Fruit fly (Drosophila melanogaster): ENCODE results near the gene CG11854.

CG11854 gene

dm6 chr3R:25262322-25262761 is 20.5 kb downstream of the CG11854 start, which contains the start of the genes Kdsr and CG11858 (continued):
- peak; percentile 50 for TF ChIP-seq Rx (GFP tag; IDR thresholded peaks at IDR 0.05)
- no peak for TF ChIP-seq CG1529 (GFP tag; optimal IDR thresholded peaks at IDR 0.05)
- TF ChIP-seq stwl (tag; optimal IDR thresholded peaks at IDR 0.05), result peak; percentile 9
- TF ChIP-seq CG4404 (GFP tag; IDR thresholded peaks at IDR 0.05), result peak; percentile 47; the same call in 1 of the 2 replicates
- TF ChIP-seq CG7556 (GFP tag; optimal IDR thresholded peaks at IDR 0.05), result no peak
- 0 out of 2 replicates have a peak, but pooled peaks have one; percentile 17 for TF ChIP-seq sim (GFP tag; IDR thresholded peaks at IDR 0.05)
- TF ChIP-seq NC2β (GFP tag; optimal IDR thresholded peaks at IDR 0.05), result peak; percentile 46
- no peak for TF ChIP-seq eve (GFP tag; optimal IDR thresholded peaks at IDR 0.05)
- no peak for TF ChIP-seq D19A (tag; optimal IDR thresholded peaks at IDR 0.05)
- no peak for TF ChIP-seq dmrt99B (tag; optimal IDR thresholded peaks at IDR 0.05)
- no peak for TF ChIP-seq fd64A (GFP tag; optimal IDR thresholded peaks at IDR 0.05)
- TF ChIP-seq CG18011 (GFP tag; optimal IDR thresholded peaks at IDR 0.05), result peak; percentile 37
- TF ChIP-seq Sry-β (GFP tag; optimal IDR thresholded peaks at IDR 0.05), result peak; percentile 99
- peak; percentile 68 for TF ChIP-seq CG12769 (tag; optimal IDR thresholded peaks at IDR 0.05)
- TF ChIP-seq CG11085 (GFP tag; IDR thresholded peaks at IDR 0.05), result no peak
- no peak for TF ChIP-seq bcd (GFP tag; optimal IDR thresholded peaks at IDR 0.05)
- peak; percentile 6 for TF ChIP-seq CG13123 (GFP tag; optimal IDR thresholded peaks at IDR 0.05)
- TF ChIP-seq CG4617 (GFP tag; optimal IDR thresholded peaks at IDR 0.05; ENCODE audit: borderline replicate concordance), result peak; percentile 30
- no peak for TF ChIP-seq dimm (GFP tag; IDR thresholded peaks at IDR 0.05)
- no peak for TF ChIP-seq eyg (GFP tag; optimal IDR thresholded peaks at IDR 0.05)
- TF ChIP-seq schlank (tag; optimal IDR thresholded peaks at IDR 0.05), result no peak
- TF ChIP-seq CHES-1-like (GFP tag; optimal IDR thresholded peaks at IDR 0.05), result peak; percentile 41
- peak; percentile 1 for TF ChIP-seq kah (GFP tag; optimal IDR thresholded peaks at IDR 0.05)
- no peak for TF ChIP-seq odd (GFP tag; optimal IDR thresholded peaks at IDR 0.05)
- TF ChIP-seq gem (tag; optimal IDR thresholded peaks at IDR 0.05), result no peak
- TF ChIP-seq abd-A (tag; optimal IDR thresholded peaks at IDR 0.05), result no peak
- peak; percentile 82 for TF ChIP-seq CG30403 (GFP tag; optimal IDR thresholded peaks at IDR 0.05)
- TF ChIP-seq CG11560 (tag; IDR thresholded peaks at IDR 0.05), result no peak
- TF ChIP-seq MBD-R2 (GFP tag; IDR thresholded peaks at IDR 0.05), result peak; percentile 86
- no peak for TF ChIP-seq pfk (GFP tag; optimal IDR thresholded peaks at IDR 0.05)
- no peak for TF ChIP-seq bowl (GFP tag; IDR thresholded peaks at IDR 0.05)
- 0 out of 3 replicates have a peak, but pooled peaks have one; percentile 23 for TF ChIP-seq vnd (GFP tag; IDR thresholded peaks at IDR 0.05; ENCODE audit: partially characterized antibody)
- peak; percentile 79 for TF ChIP-seq CG12391 (tag; optimal IDR thresholded peaks at IDR 0.05)
- peak; percentile 75 for TF ChIP-seq nmo (GFP tag; optimal IDR thresholded peaks at IDR 0.05)
- TF ChIP-seq tll (GFP tag; optimal IDR thresholded peaks at IDR 0.05), result no peak
- peak; percentile 52 for TF ChIP-seq az2 (GFP tag; optimal IDR thresholded peaks at IDR 0.05)
- peak; percentile 81 for TF ChIP-seq Ptx1 (GFP tag; IDR thresholded peaks at IDR 0.05)
- peak; percentile 57 for TF ChIP-seq CG13894 (tag; optimal IDR thresholded peaks at IDR 0.05)
- peak; percentile 21 for TF ChIP-seq fu2 (GFP tag; optimal IDR thresholded peaks at IDR 0.05)
- peak; percentile 71 for TF ChIP-seq CG18476 (GFP tag; optimal IDR thresholded peaks at IDR 0.05)
- TF ChIP-seq lov (optimal IDR thresholded peaks at IDR 0.05), result no peak
- TF ChIP-seq lov (GFP tag; IDR thresholded peaks at IDR 0.05), result 0 out of 3 replicates have a peak, but pooled peaks have one; percentile 63
- TF ChIP-seq lmd (GFP tag; IDR thresholded peaks at IDR 0.05), result peak; percentile 64
- peak; percentile 70 for TF ChIP-seq Hsf (GFP tag; optimal IDR thresholded peaks at IDR 0.05)
- no peak for TF ChIP-seq cg (GFP tag; optimal IDR thresholded peaks at IDR 0.05)
- TF ChIP-seq Rfx (GFP tag; IDR thresholded peaks at IDR 0.05), result peak; percentile 85
- peak; percentile 52 for TF ChIP-seq dmrt11E (tag; optimal IDR thresholded peaks at IDR 0.05)
- no peak for TF ChIP-seq Hr78 (GFP tag; optimal IDR thresholded peaks at IDR 0.05)
- TF ChIP-seq gcm (GFP tag; optimal IDR thresholded peaks at IDR 0.05), result no peak
- TF ChIP-seq CG17568 (GFP tag; optimal IDR thresholded peaks at IDR 0.05), result no peak
